Fruit fly (Drosophila melanogaster) whole organism, embryonic: ENCODE measurements around the gene Nf-YA.
A peak's percentile ranks its signal among the peaks of the same experiment; 100 is the strongest.

Experiments used
- ATbp ChIP-seq: fragments of 200-800 bp; sonication (Bioruptor generic); optimal IDR thresholded peaks from 2 replicates; lab custom pipeline; 2017; ENCODE audit warnings: missing biosample characterization, mild to moderate bottlenecking, missing genetic modification characterization, missing genetic modification reagents
- CG10654 ChIP-seq: fragments of 200-800 bp; sonication (Bioruptor generic); optimal IDR thresholded peaks from 2 replicates; lab custom pipeline; 2016; ENCODE audit warnings: missing biosample characterization, missing genetic modification characterization
- CG11085 ChIP-seq: fragments of 200-800 bp; sonication (Bioruptor generic); IDR thresholded peaks from 2 replicates; pipeline ENCODE4 v1.3.6; 2022; ENCODE audit warnings: missing biosample characterization, missing genetic modification characterization
- CG12071 ChIP-seq: fragments of 200-800 bp; sonication (Bioruptor generic); optimal IDR thresholded peaks from 3 replicates; lab custom pipeline; 2018; ENCODE audit warnings: missing biosample characterization, mild to moderate bottlenecking, missing genetic modification characterization
- CG12659 ChIP-seq: fragments of 200-800 bp; sonication (Bioruptor generic); optimal IDR thresholded peaks from 3 replicates; lab custom pipeline; 2017; ENCODE audit warnings: mild to moderate bottlenecking, missing biosample characterization, missing genetic modification reagents, missing genetic modification characterization
- CG12744 ChIP-seq: fragments of 200-800 bp; sonication (Bioruptor generic); optimal IDR thresholded peaks from 2 replicates; lab custom pipeline; 2016; ENCODE audit warnings: missing biosample characterization, missing genetic modification characterization
- CG14050 ChIP-seq: fragments of 200-800 bp; sonication (Bioruptor generic); IDR thresholded peaks from 3 replicates; pipeline ENCODE4 v1.3.6; 2022; ENCODE audit warnings: missing biosample characterization, missing genetic modification characterization
- CG15011 ChIP-seq: fragments of 200-800 bp; sonication (Bioruptor generic); optimal IDR thresholded peaks from 3 replicates; lab custom pipeline; 2018; ENCODE audit warnings: missing biosample characterization, mild to moderate bottlenecking, missing genetic modification characterization
- CG1647 ChIP-seq: fragments of 200-800 bp; sonication (Bioruptor generic); optimal IDR thresholded peaks from 3 replicates; lab custom pipeline; 2016; ENCODE audit warnings: missing biosample characterization, missing genetic modification characterization
- CG16863 ChIP-seq: fragments of 200-800 bp; sonication (Bioruptor generic); optimal IDR thresholded peaks from 3 replicates; lab custom pipeline; 2016; ENCODE audit warnings: missing biosample characterization, missing genetic modification characterization
- CG17359 ChIP-seq: fragments of 200-800 bp; sonication (Bioruptor generic); optimal IDR thresholded peaks from 3 replicates; lab custom pipeline; 2018; ENCODE audit warnings: missing biosample characterization, mild to moderate bottlenecking, missing genetic modification characterization, moderate library complexity
- CG17829 ChIP-seq: fragments of 200-800 bp; optimal IDR thresholded peaks from 2 replicates; lab custom pipeline; 2019; ENCODE audit warnings: missing biosample characterization, mild to moderate bottlenecking, missing genetic modification characterization, moderate library complexity
- CG18262 ChIP-seq: fragments of 200-800 bp; optimal IDR thresholded peaks from 3 replicates; lab custom pipeline; 2019; ENCODE audit warnings: missing biosample characterization, mild to moderate bottlenecking, missing genetic modification characterization, moderate library complexity
- CG3407 ChIP-seq: fragments of 200-800 bp; sonication (Bioruptor generic); optimal IDR thresholded peaks from 2 replicates; lab custom pipeline; 2018; ENCODE audit warnings: missing biosample characterization, mild to moderate bottlenecking, missing genetic modification characterization
- CG6254 ChIP-seq: fragments of 200-800 bp; sonication (Bioruptor generic); optimal IDR thresholded peaks from 3 replicates; lab custom pipeline; 2017; ENCODE audit warnings: mild to moderate bottlenecking, missing biosample characterization, missing genetic modification reagents, missing genetic modification characterization
- CG8290 ChIP-seq, 3 experiments: fragments of 200-800 bp; sonication (Bioruptor generic); optimal IDR thresholded peaks; 2 replicates each; lab custom pipeline; 2016 to 2019; ENCODE audit warnings: missing biosample characterization in 3 of 3, missing genetic modification characterization in 3 of 3, mild to moderate bottlenecking in 2 of 3, moderate library complexity in 1 of 3
- CG8765 ChIP-seq: fragments of 200-800 bp; sonication (Bioruptor generic); IDR thresholded peaks from 2 replicates; pipeline ENCODE4 v1.3.6; 2022; ENCODE audit warnings: missing biosample characterization, missing genetic modification characterization
- CHES-1-like ChIP-seq: fragments of 200-800 bp; sonication (Bioruptor generic); optimal IDR thresholded peaks from 2 replicates; lab custom pipeline; 2016; ENCODE audit warnings: missing biosample characterization, missing genetic modification characterization
- D ChIP-seq, 2 experiments: fragments of 200-800 bp in 1 of 2; fragments of >200 bp in 1 of 2; sonication (Bioruptor generic) in 1 of 2; optimal IDR thresholded peaks; 2 replicates in 1 of 2; 3 replicates in 1 of 2; lab custom pipeline; 2017; ENCODE audit warnings: mild to moderate bottlenecking in 1 of 2, missing biosample characterization in 1 of 2, missing genetic modification characterization in 1 of 2, missing genetic modification reagents in 1 of 2
- Deaf1 ChIP-seq: fragments of 200-800 bp; optimal IDR thresholded peaks from 3 replicates; lab custom pipeline; 2019; ENCODE audit warnings: missing biosample characterization, mild to moderate bottlenecking, missing genetic modification characterization, moderate library complexity
- Dp ChIP-seq: fragments of 200-800 bp; sonication (Bioruptor generic); optimal IDR thresholded peaks from 2 replicates; lab custom pipeline; 2018; ENCODE audit warnings: missing biosample characterization, mild to moderate bottlenecking, missing genetic modification characterization, moderate library complexity
- Dref ChIP-seq: fragments of 200-800 bp; sonication (Bioruptor generic); IDR thresholded peaks from 2 replicates; pipeline ENCODE4 v1.3.6; 2022; ENCODE audit warnings: missing biosample characterization, missing genetic modification characterization
- Gsc ChIP-seq: fragments of 200-800 bp; sonication (Bioruptor generic); IDR thresholded peaks from 2 replicates; pipeline ENCODE4 v1.3.6; 2022; ENCODE audit warnings: missing biosample characterization, missing genetic modification characterization
- HLH4C ChIP-seq: fragments of 200-800 bp; sonication (Bioruptor generic); IDR thresholded peaks from 3 replicates; pipeline ENCODE4 v1.3.6; 2022; ENCODE audit warnings: missing biosample characterization, missing genetic modification characterization; ENCODE audit not compliant: partially characterized antibody
- Lpt ChIP-seq: fragments of >200 bp; optimal IDR thresholded peaks from 2 replicates; lab custom pipeline; 2018; ENCODE audit warnings: missing biosample characterization, missing genetic modification characterization
- Med ChIP-seq: fragments of 200-800 bp; sonication (Bioruptor generic); peaks from one replicate; lab custom pipeline; 2016; ENCODE audit warnings: missing biosample characterization, missing genetic modification characterization, mild to moderate bottlenecking, inconsistent platforms, moderate library complexity
- Rx ChIP-seq: fragments of 200-800 bp; sonication (Bioruptor generic); IDR thresholded peaks from 2 replicates; pipeline ENCODE4 v1.3.6; 2022; ENCODE audit warnings: missing biosample characterization, missing genetic modification characterization
- Sox100B ChIP-seq: fragments of 200-800 bp; sonication (Bioruptor generic); optimal IDR thresholded peaks from 3 replicates; lab custom pipeline; 2018; ENCODE audit warnings: missing biosample characterization, mild to moderate bottlenecking, missing genetic modification characterization
- Stat92E ChIP-seq, 3 experiments: fragments of >200 bp in 2 of 3; fragments of 200-800 bp in 1 of 3; sonication (Bioruptor generic) in 1 of 3; optimal IDR thresholded peaks; 2 replicates each; lab custom pipeline; 2017 to 2019; ENCODE audit warnings: missing biosample characterization in 3 of 3, missing genetic modification characterization in 3 of 3, mild to moderate bottlenecking in 1 of 3, moderate library complexity in 1 of 3
- TFAM ChIP-seq: fragments of 200-800 bp; sonication (Bioruptor generic); optimal IDR thresholded peaks from 2 replicates; lab custom pipeline; 2017; ENCODE audit warnings: missing biosample characterization, missing genetic modification characterization, inconsistent platforms
- Tbp ChIP-seq: fragments of >200 bp; optimal IDR thresholded peaks from 2 replicates; lab custom pipeline; 2018; ENCODE audit warnings: missing biosample characterization, missing genetic modification characterization
- crol ChIP-seq: fragments of 200-800 bp; sonication (Bioruptor generic); IDR thresholded peaks from 2 replicates; pipeline ENCODE4 v1.3.6; 2022; ENCODE audit warnings: missing biosample characterization, missing genetic modification characterization
- danr ChIP-seq: fragments of 200-800 bp; sonication (Bioruptor generic); IDR thresholded peaks from 2 replicates; pipeline ENCODE4 v1.3.6; 2022; ENCODE audit warnings: missing biosample characterization, missing genetic modification characterization
- dysf ChIP-seq: fragments of 200-800 bp; sonication (Bioruptor generic); IDR thresholded peaks from 3 replicates; pipeline ENCODE4 v1.3.6; 2022; ENCODE audit warnings: missing biosample characterization, missing genetic modification characterization
- esg ChIP-seq: fragments of 200-800 bp; sonication (Bioruptor generic); conservative IDR thresholded peaks from 2 replicates; pipeline ENCODE4 v1.3.6; 2022; ENCODE audit warnings: missing biosample characterization, missing genetic modification characterization
- eve ChIP-seq, 2 experiments: fragments of >200 bp; optimal IDR thresholded peaks; 2 replicates each; lab custom pipeline; 2017; ENCODE audit warnings: missing biosample characterization in 2 of 2, missing genetic modification characterization in 2 of 2
- gsb ChIP-seq: fragments of 200-800 bp; sonication (Bioruptor generic); IDR thresholded peaks from 2 replicates; pipeline ENCODE4 v1.3.6; 2022; ENCODE audit warnings: missing biosample characterization, missing genetic modification characterization
- hb ChIP-seq: fragments of 200-800 bp; sonication (Bioruptor generic); IDR thresholded peaks from 3 replicates; pipeline ENCODE4 v1.3.6; 2022; ENCODE audit warnings: missing biosample characterization, missing genetic modification characterization; ENCODE audit not compliant: partially characterized antibody
- otp ChIP-seq: fragments of 200-800 bp; sonication (Bioruptor generic); IDR thresholded peaks from 3 replicates; pipeline ENCODE4, ENCODE4 v1.3.6; 2022; ENCODE audit warnings: missing biosample characterization, missing genetic modification characterization
- pfk ChIP-seq: fragments of 200-800 bp; sonication (Bioruptor generic); optimal IDR thresholded peaks from 2 replicates; lab custom pipeline; 2018; ENCODE audit warnings: missing biosample characterization, mild to moderate bottlenecking, missing genetic modification characterization, moderate library complexity
- pros ChIP-seq: fragments of 200-800 bp; sonication (Bioruptor generic); optimal IDR thresholded peaks from 3 replicates; lab custom pipeline; 2019; ENCODE audit warnings: missing biosample characterization, mild to moderate bottlenecking, missing genetic modification characterization, moderate library complexity
- pzg ChIP-seq: fragments of 200-800 bp; sonication (Bioruptor generic); optimal IDR thresholded peaks from 3 replicates; lab custom pipeline; 2018; ENCODE audit warnings: missing biosample characterization, mild to moderate bottlenecking, missing genetic modification characterization, moderate library complexity
- repo ChIP-seq: fragments of 200-800 bp; sonication (Bioruptor generic); optimal IDR thresholded peaks from 2 replicates; lab custom pipeline; 2016; ENCODE audit warnings: missing biosample characterization, missing genetic modification characterization
- salm ChIP-seq: fragments of 200-800 bp; sonication (Bioruptor generic); optimal IDR thresholded peaks from 2 replicates; lab custom pipeline; 2018; ENCODE audit warnings: missing biosample characterization, mild to moderate bottlenecking, missing genetic modification characterization
- seq ChIP-seq: fragments of 200-800 bp; sonication (Bioruptor generic); IDR thresholded peaks from 2 replicates; pipeline ENCODE4 v1.3.6; 2022; ENCODE audit warnings: missing biosample characterization, missing genetic modification characterization
- sug ChIP-seq: fragments of 200-800 bp; optimal IDR thresholded peaks from 2 replicates; lab custom pipeline; 2019; ENCODE audit warnings: missing biosample characterization, mild to moderate bottlenecking, missing genetic modification characterization, moderate library complexity
- tna ChIP-seq: fragments of 200-800 bp; sonication (Bioruptor generic); IDR thresholded peaks from 2 replicates; pipeline ENCODE4 v1.3.6; 2022; ENCODE audit warnings: missing biosample characterization, missing genetic modification characterization; ENCODE audit not compliant: partially characterized antibody
- yki ChIP-seq: fragments of >200 bp; optimal IDR thresholded peaks from 3 replicates; lab custom pipeline; 2018
- zen ChIP-seq: fragments of 200-800 bp; sonication (Bioruptor generic); optimal IDR thresholded peaks from 3 replicates; lab custom pipeline; 2018; ENCODE audit warnings: missing biosample characterization, mild to moderate bottlenecking, missing genetic modification characterization, moderate library complexity
- zf30C ChIP-seq: fragments of 200-800 bp; sonication (Bioruptor generic); optimal IDR thresholded peaks from 3 replicates; lab custom pipeline; 2018; ENCODE audit warnings: missing biosample characterization, mild to moderate bottlenecking, missing genetic modification characterization

Gene Nf-YA

dm6 chr3L:9457619-9458092 is 15.6 kb upstream of the Nf-YA start, which contains the start of gene CG3437 (continued):
- TF ChIP-seq ATbp (GFP tag; lab: Kevin White, UChicago): peak; percentile 98
- TF ChIP-seq CG6254 (GFP tag; lab: Kevin White, UChicago): peak; percentile 96
- TF ChIP-seq Tbp (GFP tag; lab: Kevin White, UChicago): no peak
- peak; percentile 98 for TF ChIP-seq CG15011 (GFP tag; lab: Kevin White, UChicago)
- peak; percentile 99 for TF ChIP-seq CG12071
- no peak for TF ChIP-seq tna (GFP tag; lab: Robert Waterston, UW)
- peak; percentile 99 for TF ChIP-seq danr (GFP tag; lab: Robert Waterston, UW)
- TF ChIP-seq Rx: peak; percentile 100
- TF ChIP-seq otp (GFP tag; lab: Robert Waterston, UW): peak; percentile 99
- TF ChIP-seq Gsc (GFP tag; lab: Robert Waterston, UW): peak; percentile 99
- TF ChIP-seq CG17829 (tag; lab: Kevin White, UChicago): peak; percentile 96
- TF ChIP-seq pzg: peak; percentile 53
- peak; percentile 51 for TF ChIP-seq Dref (GFP tag; lab: Robert Waterston, UW)
- TF ChIP-seq gsb (GFP tag; lab: Robert Waterston, UW): peak; percentile 99
- TF ChIP-seq CG1647 (GFP tag; lab: Kevin White, UChicago): peak; percentile 98
- peak; percentile 73 for TF ChIP-seq Deaf1 (tag; lab: Kevin White, UChicago)
- TF ChIP-seq pros (GFP tag; lab: Kevin White, UChicago): peak; percentile 76
- TF ChIP-seq HLH4C (GFP tag; lab: Robert Waterston, UW): 0 out of 3 replicates have a peak, but pooled peaks have one; percentile 40
- TF ChIP-seq CG17359 (tag; lab: Kevin White, UChicago): peak; percentile 99
- TF ChIP-seq CG11085 (GFP tag; lab: Robert Waterston, UW): peak; percentile 99
- peak; percentile 99 for TF ChIP-seq CG12659
- peak; percentile 79 for TF ChIP-seq pfk (GFP tag; lab: Kevin White, UChicago)
- TF ChIP-seq hb (GFP tag; lab: Robert Waterston, UW): no peak
- peak; percentile 99 for TF ChIP-seq CG8765 (GFP tag; lab: Robert Waterston, UW)
- peak; percentile 40 for TF ChIP-seq Dp
- TF ChIP-seq Lpt (GFP tag; lab: Kevin White, UChicago): no peak
- TF ChIP-seq CG16863 (GFP tag; lab: Kevin White, UChicago): peak; percentile 99
- TF ChIP-seq TFAM (GFP tag; lab: Kevin White, UChicago): peak; percentile 94
- peak; percentile 97 for TF ChIP-seq CG3407 (GFP tag; lab: Kevin White, UChicago)
- peak; percentile 85 for TF ChIP-seq crol
- no peak for TF ChIP-seq eve (GFP tag; optimal IDR thresholded peaks at IDR 0.05; lab: Kevin White, UChicago)
- peak; percentile 99 for TF ChIP-seq zen (tag; lab: Kevin White, UChicago)
- peak; percentile 99 for TF ChIP-seq CG14050
- TF ChIP-seq CHES-1-like: peak; percentile 99
- peak; percentile 98 for TF ChIP-seq CG10654 (GFP tag; lab: Kevin White, UChicago)
- peak; percentile 96 for TF ChIP-seq Sox100B (GFP tag; lab: Kevin White, UChicago)
- peak; percentile 99 for TF ChIP-seq esg (GFP tag; lab: Robert Waterston, UW)
- no peak for TF ChIP-seq yki (lab: Kevin White, UChicago)
- peak; percentile 97 for TF ChIP-seq sug (tag; lab: Kevin White, UChicago)
- peak; percentile 99 for TF ChIP-seq seq (GFP tag; lab: Robert Waterston, UW)
- TF ChIP-seq zf30C (GFP tag; lab: Kevin White, UChicago): peak; percentile 40
- TF ChIP-seq repo (GFP tag; lab: Kevin White, UChicago): peak; percentile 98
- peak; percentile 100 for TF ChIP-seq Med (GFP tag; lab: Kevin White, UChicago)
- peak in 1 of 3 experiments; percentile 91 for TF ChIP-seq Stat92E (GFP tag; optimal IDR thresholded peaks at IDR 0.05; lab: Kevin White, UChicago)
- peak; percentile 97 for TF ChIP-seq CG8290 (GFP tag; optimal IDR thresholded peaks at IDR 0.05; lab: Kevin White, UChicago)
- peak; percentile 96 to 98 for TF ChIP-seq CG8290 (tag; optimal IDR thresholded peaks at IDR 0.05; lab: Kevin White, UChicago)
- TF ChIP-seq CG12744 (GFP tag; lab: Kevin White, UChicago): peak; percentile 98
- peak; percentile 97 for TF ChIP-seq salm
- peak; percentile 96 for TF ChIP-seq CG18262 (tag; lab: Kevin White, UChicago)
- peak; percentile 100 for TF ChIP-seq dysf (GFP tag; lab: Robert Waterston, UW)
- TF ChIP-seq D (optimal IDR thresholded peaks at IDR 0.05; lab: Kevin White, UChicago): no peak
- TF ChIP-seq D (GFP tag; optimal IDR thresholded peaks at IDR 0.05; lab: Kevin White, UChicago): peak; percentile 98
